Fruit fly (Drosophila melanogaster) whole organism, embryonic: ENCODE results near the gene CrebB.

Source experiments
- Atf-2 ChIP-seq: fragments of 200-800 bp; sonication (Bioruptor generic); optimal IDR thresholded peaks from 2 replicates; lab custom pipeline; 2016; ENCODE audit warnings: missing biosample characterization, missing genetic modification characterization
- CG10462 ChIP-seq: fragments of 200-800 bp; sonication (Bioruptor generic); optimal IDR thresholded peaks from 2 replicates; lab custom pipeline; 2016; ENCODE audit warnings: missing biosample characterization, missing genetic modification characterization
- CG12236 ChIP-seq: fragments of 200-800 bp; sonication (Bioruptor generic); optimal IDR thresholded peaks from 2 replicates; lab custom pipeline; 2016; ENCODE audit warnings: missing biosample characterization, missing genetic modification characterization
- CG12769 ChIP-seq: fragments of 200-800 bp; sonication (Bioruptor generic); optimal IDR thresholded peaks from 2 replicates; lab custom pipeline; 2019; ENCODE audit warnings: missing biosample characterization, mild to moderate bottlenecking, missing genetic modification characterization, moderate library complexity
- CG1647 ChIP-seq: fragments of 200-800 bp; sonication (Bioruptor generic); optimal IDR thresholded peaks from 3 replicates; lab custom pipeline; 2016; ENCODE audit warnings: missing biosample characterization, missing genetic modification characterization
- CG16815 ChIP-seq: fragments of 200-800 bp; sonication (Bioruptor generic); optimal IDR thresholded peaks from 3 replicates; lab custom pipeline; 2017; ENCODE audit warnings: missing biosample characterization, mild to moderate bottlenecking, missing genetic modification characterization
- CG16863 ChIP-seq: fragments of 200-800 bp; sonication (Bioruptor generic); optimal IDR thresholded peaks from 3 replicates; lab custom pipeline; 2016; ENCODE audit warnings: missing biosample characterization, missing genetic modification characterization
- CG2120 ChIP-seq: fragments of 200-800 bp; sonication (Bioruptor generic); optimal IDR thresholded peaks from 3 replicates; lab custom pipeline; 2016; ENCODE audit warnings: missing biosample characterization, missing genetic modification characterization
- CG2199 ChIP-seq: fragments of 200-800 bp; sonication (Bioruptor generic); IDR thresholded peaks from 3 replicates; pipeline ENCODE4 v1.3.6; 2022; ENCODE audit warnings: missing biosample characterization, missing genetic modification characterization
- CG30020 ChIP-seq: fragments of 200-800 bp; optimal IDR thresholded peaks from 2 replicates; lab custom pipeline; 2019; ENCODE audit warnings: missing biosample characterization, mild to moderate bottlenecking, missing genetic modification characterization, moderate library complexity
- CG3838 ChIP-seq: fragments of 200-800 bp; sonication (Bioruptor generic); optimal IDR thresholded peaks from 3 replicates; lab custom pipeline; 2016; ENCODE audit warnings: missing biosample characterization, missing genetic modification characterization
- CG4282 ChIP-seq: fragments of 200-800 bp; sonication (Bioruptor generic); optimal IDR thresholded peaks from 2 replicates; lab custom pipeline; 2016; ENCODE audit warnings: missing biosample characterization, missing genetic modification characterization
- CG4360 ChIP-seq: fragments of 200-800 bp; sonication (Bioruptor generic); IDR thresholded peaks from 2 replicates; pipeline ENCODE4 v1.3.6; 2022; ENCODE audit warnings: missing biosample characterization, missing genetic modification characterization
- CG4617 ChIP-seq: fragments of 200-800 bp; sonication (Bioruptor generic); optimal IDR thresholded peaks from 3 replicates; lab custom pipeline; 2016; ENCODE audit warnings: missing biosample characterization, missing genetic modification characterization, borderline replicate concordance
- CG5953 ChIP-seq: fragments of 200-800 bp; sonication (Bioruptor generic); IDR thresholded peaks from 2 replicates; pipeline ENCODE4 v1.3.6; 2022; ENCODE audit warnings: missing biosample characterization, missing genetic modification characterization
- CG7987 ChIP-seq: fragments of 200-800 bp; sonication (Bioruptor generic); optimal IDR thresholded peaks from 2 replicates; lab custom pipeline; 2018; ENCODE audit warnings: missing biosample characterization, mild to moderate bottlenecking, missing genetic modification characterization, moderate library complexity
- CG8388 ChIP-seq: fragments of 200-800 bp; sonication (Bioruptor generic); optimal IDR thresholded peaks from 2 replicates; lab custom pipeline; 2019; ENCODE audit warnings: missing biosample characterization, mild to moderate bottlenecking, missing genetic modification characterization, moderate library complexity
- CG8765 ChIP-seq: fragments of 200-800 bp; sonication (Bioruptor generic); IDR thresholded peaks from 2 replicates; pipeline ENCODE4 v1.3.6; 2022; ENCODE audit warnings: missing biosample characterization, missing genetic modification characterization
- D ChIP-seq, 2 experiments: fragments of 200-800 bp in 1 of 2; fragments of >200 bp in 1 of 2; sonication (Bioruptor generic) in 1 of 2; optimal IDR thresholded peaks; 2 replicates in 1 of 2; 3 replicates in 1 of 2; lab custom pipeline; 2017; ENCODE audit warnings: mild to moderate bottlenecking in 1 of 2, missing biosample characterization in 1 of 2, missing genetic modification characterization in 1 of 2, missing genetic modification reagents in 1 of 2
- Elba2 ChIP-seq: fragments of 200-800 bp; sonication (Bioruptor generic); optimal IDR thresholded peaks from 3 replicates; lab custom pipeline; 2016; ENCODE audit warnings: missing biosample characterization, missing genetic modification characterization
- H2.0 ChIP-seq: fragments of 200-800 bp; sonication (Bioruptor generic); IDR thresholded peaks from 2 replicates; pipeline ENCODE4 v1.3.6; 2022; ENCODE audit warnings: missing biosample characterization, missing genetic modification characterization
- NC2α ChIP-seq: fragments of 200-800 bp; sonication (Bioruptor generic); optimal IDR thresholded peaks from 2 replicates; lab custom pipeline; 2016; ENCODE audit warnings: missing biosample characterization, missing genetic modification characterization
- Nf-YC ChIP-seq: fragments of 200-800 bp; optimal IDR thresholded peaks from 3 replicates; lab custom pipeline; 2019; ENCODE audit warnings: missing biosample characterization, mild to moderate bottlenecking, missing genetic modification characterization, moderate library complexity
- Sox102F ChIP-seq: fragments of 200-800 bp; sonication (Bioruptor generic); optimal IDR thresholded peaks from 2 replicates; lab custom pipeline; 2018; ENCODE audit warnings: missing biosample characterization, mild to moderate bottlenecking, missing genetic modification characterization, moderate library complexity
- Stat92E ChIP-seq, 3 experiments: fragments of >200 bp in 2 of 3; fragments of 200-800 bp in 1 of 3; sonication (Bioruptor generic) in 1 of 3; optimal IDR thresholded peaks; 2 replicates each; lab custom pipeline; 2017 to 2019; ENCODE audit warnings: missing biosample characterization in 3 of 3, missing genetic modification characterization in 3 of 3, mild to moderate bottlenecking in 1 of 3, moderate library complexity in 1 of 3
- Usf ChIP-seq: fragments of 200-800 bp; sonication (Bioruptor generic); optimal IDR thresholded peaks from 2 replicates; lab custom pipeline; 2017; ENCODE audit warnings: missing genotype, missing biosample characterization, missing genetic modification characterization
- amos ChIP-seq: fragments of 200-800 bp; sonication (Bioruptor generic); IDR thresholded peaks from 2 replicates; pipeline ENCODE4 v1.3.6; 2022; ENCODE audit warnings: missing biosample characterization, missing genetic modification characterization; ENCODE audit not compliant: partially characterized antibody
- bowl ChIP-seq: fragments of 200-800 bp; sonication (Bioruptor generic); IDR thresholded peaks from 2 replicates; pipeline ENCODE4 v1.3.6; 2022; ENCODE audit warnings: missing biosample characterization, missing genetic modification characterization
- cad ChIP-seq: fragments of >200 bp; optimal IDR thresholded peaks from 2 replicates; lab custom pipeline; 2017; ENCODE audit warnings: missing biosample characterization, missing genetic modification characterization
- cas ChIP-seq: fragments of 200-800 bp; sonication (Bioruptor generic); IDR thresholded peaks from 2 replicates; pipeline ENCODE4 v1.3.6; 2022; ENCODE audit warnings: missing biosample characterization, missing genetic modification characterization
- chm ChIP-seq: fragments of 200-800 bp; sonication (Bioruptor generic); IDR thresholded peaks from 2 replicates; pipeline ENCODE4 v1.3.6; 2022; ENCODE audit warnings: missing biosample characterization, missing genetic modification characterization
- da ChIP-seq: fragments of 200-800 bp; sonication (Bioruptor generic); optimal IDR thresholded peaks from 2 replicates; lab custom pipeline; 2016; ENCODE audit warnings: missing biosample characterization, missing genetic modification characterization
- dimm ChIP-seq: fragments of 200-800 bp; sonication (Bioruptor generic); IDR thresholded peaks from 2 replicates; pipeline ENCODE4 v1.3.6; 2022; ENCODE audit warnings: missing biosample characterization, missing genetic modification characterization
- fd64A ChIP-seq: fragments of 200-800 bp; sonication (Bioruptor generic); optimal IDR thresholded peaks from 3 replicates; lab custom pipeline; 2018; ENCODE audit warnings: missing biosample characterization, mild to moderate bottlenecking, missing genetic modification characterization
- fru ChIP-seq: fragments of >200 bp; optimal IDR thresholded peaks from 2 replicates; lab custom pipeline; 2017
- gro ChIP-seq: fragments of 200-800 bp; sonication (Bioruptor generic); optimal IDR thresholded peaks from 2 replicates; lab custom pipeline; 2016; ENCODE audit warnings: missing biosample characterization, missing genetic modification characterization
- ken ChIP-seq: fragments of 200-800 bp; sonication (Bioruptor generic); IDR thresholded peaks from 3 replicates; pipeline ENCODE4 v1.3.6; 2022; ENCODE audit warnings: missing biosample characterization, missing genetic modification characterization
- lbe ChIP-seq: fragments of 200-800 bp; sonication (Bioruptor generic); optimal IDR thresholded peaks from 2 replicates; lab custom pipeline; 2016; ENCODE audit warnings: missing biosample characterization, mild to moderate bottlenecking, missing genetic modification characterization
- nau ChIP-seq: fragments of 200-800 bp; sonication (Bioruptor generic); optimal IDR thresholded peaks from 3 replicates; lab custom pipeline; 2017; ENCODE audit warnings: missing biosample characterization, mild to moderate bottlenecking, missing genetic modification characterization, missing genetic modification reagents
- nerfin-2 ChIP-seq: fragments of 200-800 bp; sonication (Bioruptor generic); IDR thresholded peaks from 2 replicates; pipeline ENCODE4 v1.3.6; 2022; ENCODE audit warnings: missing biosample characterization, missing genetic modification characterization; ENCODE audit not compliant: partially characterized antibody
- pb ChIP-seq: fragments of 200-800 bp; sonication (Bioruptor generic); optimal IDR thresholded peaks from 3 replicates; lab custom pipeline; 2016; ENCODE audit warnings: missing biosample characterization, missing genetic modification characterization
- pfk ChIP-seq: fragments of 200-800 bp; sonication (Bioruptor generic); optimal IDR thresholded peaks from 2 replicates; lab custom pipeline; 2018; ENCODE audit warnings: missing biosample characterization, mild to moderate bottlenecking, missing genetic modification characterization, moderate library complexity
- pros ChIP-seq: fragments of 200-800 bp; sonication (Bioruptor generic); optimal IDR thresholded peaks from 3 replicates; lab custom pipeline; 2019; ENCODE audit warnings: missing biosample characterization, mild to moderate bottlenecking, missing genetic modification characterization, moderate library complexity
- sqz ChIP-seq: fragments of 200-800 bp; sonication (Bioruptor generic); optimal IDR thresholded peaks from 3 replicates; lab custom pipeline; 2018; ENCODE audit warnings: missing biosample characterization, mild to moderate bottlenecking, missing genetic modification characterization
- sr ChIP-seq: fragments of 200-800 bp; sonication (Bioruptor generic); IDR thresholded peaks from 3 replicates; pipeline ENCODE4 v1.3.6; 2022; ENCODE audit warnings: missing biosample characterization, missing genetic modification characterization
- stwl ChIP-seq: fragments of 200-800 bp; sonication (Bioruptor generic); optimal IDR thresholded peaks from 3 replicates; lab custom pipeline; 2018; ENCODE audit warnings: missing biosample characterization, mild to moderate bottlenecking, missing genetic modification characterization, moderate library complexity
- trh ChIP-seq: fragments of 200-800 bp; sonication (Bioruptor generic); optimal IDR thresholded peaks from 2 replicates; lab custom pipeline; 2016; ENCODE audit warnings: missing biosample characterization, missing genetic modification characterization
- tup ChIP-seq: fragments of 200-800 bp; sonication (Bioruptor generic); optimal IDR thresholded peaks from 2 replicates; lab custom pipeline; 2016; ENCODE audit warnings: missing biosample characterization, mild to moderate bottlenecking, missing genetic modification characterization, moderate library complexity
- wor ChIP-seq: fragments of 200-800 bp; sonication (Bioruptor generic); IDR thresholded peaks from 2 replicates; pipeline ENCODE4 v1.3.6; 2022; ENCODE audit warnings: missing biosample characterization, missing genetic modification characterization

CrebB gene

dm6 chrX:18366851-18367649, 893 bp downstream of the CrebB start (continued):
- no peak for TF ChIP-seq D (optimal IDR thresholded peaks at IDR 0.05; lab: Kevin White, UChicago)
- TF ChIP-seq D (GFP tag; optimal IDR thresholded peaks at IDR 0.05; lab: Kevin White, UChicago): no peak
- TF ChIP-seq NC2α (GFP tag; lab: Kevin White, UChicago): peak; percentile 23
- peak; percentile 16 for TF ChIP-seq CG12236 (GFP tag; lab: Kevin White, UChicago)
- no peak for TF ChIP-seq fru
- TF ChIP-seq CG16815: peak; percentile 54
- TF ChIP-seq CG1647 (GFP tag; lab: Kevin White, UChicago): peak; percentile 62
- TF ChIP-seq H2.0: 0 out of 2 replicates have a peak, but pooled peaks have one; percentile 10
- TF ChIP-seq bowl (GFP tag; lab: Robert Waterston, UW): peak; percentile 59; the same call in 1 of the 2 replicates
- TF ChIP-seq stwl (tag; lab: Kevin White, UChicago): no peak
- no peak for TF ChIP-seq nerfin-2 (GFP tag; lab: Robert Waterston, UW)
- no peak; the same call in 1 of the 2 replicates for TF ChIP-seq CG8765
- TF ChIP-seq chm (GFP tag; lab: Robert Waterston, UW): no peak
- no peak for TF ChIP-seq Elba2
- peak; percentile 93 for TF ChIP-seq gro (GFP tag; lab: Kevin White, UChicago)
- peak; percentile 56 for TF ChIP-seq Sox102F (GFP tag; lab: Kevin White, UChicago)
- peak; percentile 27 for TF ChIP-seq CG7987 (GFP tag; lab: Kevin White, UChicago)
- no peak for TF ChIP-seq pfk (GFP tag; lab: Kevin White, UChicago)
- TF ChIP-seq cas (GFP tag; lab: Robert Waterston, UW): peak; percentile 71
- no peak for TF ChIP-seq CG2199 (GFP tag; lab: Robert Waterston, UW)
- TF ChIP-seq trh (GFP tag; lab: Kevin White, UChicago): no peak
- TF ChIP-seq nau: no peak
- peak; percentile 35 for TF ChIP-seq fd64A (GFP tag; lab: Kevin White, UChicago)
- peak; percentile 44 for TF ChIP-seq CG16863
- no peak for TF ChIP-seq CG4282
- no peak for TF ChIP-seq da (GFP tag; lab: Kevin White, UChicago)
- no peak for TF ChIP-seq CG4617
- TF ChIP-seq cad: no peak
- no peak for TF ChIP-seq Stat92E (GFP tag; optimal IDR thresholded peaks at IDR 0.05; lab: Kevin White, UChicago)
- TF ChIP-seq CG8388 (GFP tag; lab: Kevin White, UChicago): peak; percentile 37
- TF ChIP-seq CG30020 (tag; lab: Kevin White, UChicago): peak; percentile 27
- 0 out of 2 replicates have a peak, but pooled peaks have one; percentile 3 for TF ChIP-seq CG5953
- TF ChIP-seq ken: no peak
- no peak for TF ChIP-seq amos (GFP tag; lab: Robert Waterston, UW)
- TF ChIP-seq pros (GFP tag; lab: Kevin White, UChicago): no peak
- no peak for TF ChIP-seq lbe (GFP tag; lab: Kevin White, UChicago)
- peak; percentile 86 for TF ChIP-seq CG2120 (GFP tag; lab: Kevin White, UChicago)
- no peak for TF ChIP-seq CG10462 (GFP tag; lab: Kevin White, UChicago)
- peak; percentile 36 for TF ChIP-seq CG3838 (GFP tag; lab: Kevin White, UChicago)
- no peak for TF ChIP-seq tup (GFP tag; lab: Kevin White, UChicago)
- no peak for TF ChIP-seq sqz (GFP tag; lab: Kevin White, UChicago)
- peak; percentile 92 for TF ChIP-seq CG12769 (tag; lab: Kevin White, UChicago)
- TF ChIP-seq CG4360: no peak
- no peak for TF ChIP-seq sr (GFP tag; lab: Robert Waterston, UW)
- TF ChIP-seq dimm (GFP tag; lab: Robert Waterston, UW): no peak
- TF ChIP-seq Atf-2: peak; percentile 44
- TF ChIP-seq pb (GFP tag; lab: Kevin White, UChicago): peak; percentile 85
- TF ChIP-seq Nf-YC (tag; lab: Kevin White, UChicago): peak; percentile 80
- TF ChIP-seq Usf (GFP tag; lab: Kevin White, UChicago): peak; percentile 39
- TF ChIP-seq wor (GFP tag; lab: Robert Waterston, UW): peak; percentile 63; the same call in 1 of the 2 replicates
